Fruit fly (Drosophila melanogaster) whole organism, prepupa: Measurements from ENCODE around the gene CG6340.

Experiments used
- CG31627 ChIP-seq: fragments of 200-800 bp; sonication (Bioruptor generic); optimal IDR thresholded peaks from 3 replicates; lab custom pipeline; 2016; ENCODE audit warnings: missing biosample characterization, missing genetic modification characterization
- CG8119 ChIP-seq: fragments of 200-800 bp; sonication (Bioruptor generic); IDR thresholded peaks from 3 replicates; pipeline ENCODE4 v1.3.6; 2022; ENCODE audit warnings: missing biosample characterization, missing genetic modification characterization
- OdsH ChIP-seq: fragments of 200-800 bp; sonication (Bioruptor generic); optimal IDR thresholded peaks from 3 replicates; lab custom pipeline; 2016; ENCODE audit warnings: missing biosample characterization, missing genetic modification characterization

- TF ChIP-seq OdsH (GFP tag; lab: Kevin White, UChicago) (no peak), CG31627 (no peak), CG8119 (GFP tag; lab: Robert Waterston, UW) (no peak)
These were observed 14.7 kb upstream of the CG6340 start, which contains the start of the genes CG15642 and CG15641 for dm6 chrX:15467402-15467941.
